Worm (Caenorhabditis elegans) whole organism, early embryonic: Measurements from ENCODE around the gene srh-23.

ENCODE experiments used
- B0310.2 ChIP-seq: sonication (generic microtip); optimal IDR thresholded peaks from 2 replicates; lab custom pipeline; 2016; ENCODE audit warnings: mild to moderate bottlenecking, missing genetic modification characterization, missing compliant biosample characterization
- F13C5.2 ChIP-seq: sonication (generic microtip); optimal IDR thresholded peaks from 2 replicates; lab custom pipeline; 2017; ENCODE audit warnings: mild to moderate bottlenecking, missing genetic modification characterization, inconsistent platforms, missing compliant biosample characterization
- ama-1 ChIP-seq: fragments of 150-350 bp; optimal IDR thresholded peaks from 2 replicates; lab custom pipeline; 2014
- ceh-13 ChIP-seq: fragments of 200-800 bp; sonication (Bioruptor generic); optimal IDR thresholded peaks from 2 replicates; lab custom pipeline; 2018; ENCODE audit warnings: mild to moderate bottlenecking, missing genetic modification characterization, missing compliant biosample characterization
- ceh-36 ChIP-seq: sonication (generic microtip); optimal IDR thresholded peaks from 2 replicates; lab custom pipeline; 2016; ENCODE audit warnings: missing genetic modification characterization, inconsistent platforms, missing compliant biosample characterization
- flt-1 ChIP-seq: fragments of 200-800 bp; sonication (Bioruptor generic); IDR thresholded peaks from 2 replicates; pipeline ENCODE4 v1.3.6; 2022; ENCODE audit warnings: missing genetic modification characterization, missing compliant biosample characterization
- hmbx-1 ChIP-seq: sonication (generic microtip); optimal IDR thresholded peaks from 2 replicates; lab custom pipeline; 2016; ENCODE audit warnings: mild to moderate bottlenecking, missing genetic modification characterization, missing compliant biosample characterization
- hmg-4 ChIP-seq: fragments of 200-800 bp; sonication (Bioruptor generic); optimal IDR thresholded peaks from 2 replicates; lab custom pipeline; 2018; ENCODE audit warnings: mild to moderate bottlenecking, missing genetic modification characterization, missing compliant biosample characterization
- hnd-1 ChIP-seq: sonication (generic microtip); optimal IDR thresholded peaks from 2 replicates; lab custom pipeline; 2016; ENCODE audit warnings: missing genetic modification characterization, missing compliant biosample characterization
- tbx-11 ChIP-seq: fragments of 200-800 bp; sonication (Bioruptor generic); IDR thresholded peaks from 2 replicates; pipeline ENCODE4 v1.3.6; 2022; ENCODE audit warnings: missing genetic modification characterization, missing compliant biosample characterization
- tbx-37 ChIP-seq: fragments of 200-800 bp; sonication (Bioruptor generic); conservative IDR thresholded peaks from 2 replicates; pipeline ENCODE4 v1.3.6; 2022; ENCODE audit warnings: missing genetic modification reagents, missing genetic modification characterization, missing compliant biosample characterization
- tra-4 ChIP-seq: sonication (generic microtip); optimal IDR thresholded peaks from 2 replicates; lab custom pipeline; 2017; ENCODE audit warnings: missing genetic modification characterization, missing compliant biosample characterization

- no peak for TF ChIP-seq tbx-11 (GFP tag; lab: Robert Waterston, UW)
- no peak for TF ChIP-seq flt-1
- TF ChIP-seq tra-4, result no peak
- no peak for TF ChIP-seq ama-1 (lab: Kevin White, UChicago)
- TF ChIP-seq F13C5.2, result no peak
- no peak for TF ChIP-seq tbx-37 (GFP tag; lab: Robert Waterston, UW)
- no peak for TF ChIP-seq hmbx-1 (tag; lab: Kevin White, UChicago)
- no peak for TF ChIP-seq B0310.2 (tag; lab: Kevin White, UChicago)
- TF ChIP-seq hnd-1, result no peak
- no peak for TF ChIP-seq hmg-4 (GFP tag; lab: Kevin White, UChicago)
- no peak for TF ChIP-seq ceh-36
- no peak for TF ChIP-seq ceh-13 (GFP tag; lab: Kevin White, UChicago)
Observed at ce11 chrV:4967238-4967637, 46.3 kb downstream of the srh-23 start.
